Worm (Caenorhabditis elegans) whole organism, young adult: ENCODE results near the gene srx-74.

ENCODE experiments used
- C06A6.2 ChIP-seq: fragments of 200-800 bp; sonication (Bioruptor generic); conservative IDR thresholded peaks from 2 replicates; pipeline ENCODE4 v1.3.6; 2022; ENCODE audit warnings: missing genetic modification characterization, missing compliant biosample characterization
- C17E4.6 ChIP-seq: fragments of 200-800 bp; sonication (Bioruptor generic); IDR thresholded peaks from 2 replicates; pipeline ENCODE4 v1.3.6; 2022; ENCODE audit warnings: missing genetic modification reagents, missing genetic modification characterization, missing compliant biosample characterization
- F23B12.7 ChIP-seq: sonication (generic microtip); optimal IDR thresholded peaks from 2 replicates; lab custom pipeline; 2017; ENCODE audit warnings: missing genetic modification characterization, mild to moderate bottlenecking, missing compliant biosample characterization, antibody characterized with exemption, moderate library complexity; ENCODE audit not compliant: insufficient read depth
- Y53G8AR.9 ChIP-seq: fragments of 200-800 bp; sonication (Bioruptor generic); conservative IDR thresholded peaks from 2 replicates; pipeline ENCODE4 v1.3.6; 2022; ENCODE audit warnings: missing genetic modification reagents, missing genetic modification characterization, missing compliant biosample characterization
- Y56A3A.18 ChIP-seq: fragments of 200-800 bp; sonication (Bioruptor generic); IDR thresholded peaks from 2 replicates; pipeline ENCODE4 v1.3.6; 2022; ENCODE audit warnings: missing genetic modification reagents, missing genetic modification characterization, missing compliant biosample characterization
- Y79H2A.3 ChIP-seq: fragments of 200-800 bp; sonication (Bioruptor generic); conservative IDR thresholded peaks from 2 replicates; pipeline ENCODE4 v1.3.6; 2022; ENCODE audit warnings: missing genetic modification reagents, missing genetic modification characterization, missing compliant biosample characterization
- ama-1 ChIP-seq, 3 experiments: fragments of 150-350 bp in 1 of 3; sonication (generic microtip) in 2 of 3; optimal IDR thresholded peaks; 2 replicates each; lab custom pipeline; 2014 to 2018; ENCODE audit warnings: missing biosample characterization in 2 of 3, missing genetic modification characterization in 2 of 3, missing genetic modification reagents in 2 of 3
- athp-1 ChIP-seq: sonication (generic microtip); optimal IDR thresholded peaks from 2 replicates; lab custom pipeline; 2017; ENCODE audit warnings: mild to moderate bottlenecking, missing genetic modification characterization, missing compliant biosample characterization
- attf-3 ChIP-seq: fragments of 200-800 bp; sonication (Bioruptor generic); conservative IDR thresholded peaks from 2 replicates; pipeline ENCODE4 v1.3.6; 2022; ENCODE audit warnings: missing genetic modification reagents, missing genetic modification characterization, missing compliant biosample characterization
- attf-6 ChIP-seq: fragments of 200-800 bp; sonication (Bioruptor generic); IDR thresholded peaks from 2 replicates; pipeline ENCODE4 v1.3.6; 2022; ENCODE audit warnings: missing genetic modification reagents, missing genetic modification characterization, missing compliant biosample characterization
- cebp-2 ChIP-seq: fragments of 200-800 bp; sonication (Bioruptor generic); IDR thresholded peaks from 2 replicates; pipeline ENCODE4 v1.3.6; 2022; ENCODE audit warnings: missing genetic modification characterization, missing compliant biosample characterization
- ceh-100 ChIP-seq: fragments of 200-800 bp; sonication (Bioruptor generic); IDR thresholded peaks from 2 replicates; pipeline ENCODE4 v1.3.6; 2022; ENCODE audit warnings: missing genetic modification reagents, missing genetic modification characterization, missing compliant biosample characterization
- ceh-58 ChIP-seq: fragments of 200-800 bp; sonication (Bioruptor generic); IDR thresholded peaks from 2 replicates; pipeline ENCODE4 v1.3.6; 2022; ENCODE audit warnings: missing genetic modification characterization, missing compliant biosample characterization
- die-1 ChIP-seq: sonication (generic microtip); optimal IDR thresholded peaks from 2 replicates; lab custom pipeline; 2016; ENCODE audit warnings: missing genotype, mild to moderate bottlenecking, missing genetic modification characterization, missing compliant biosample characterization
- egl-18 ChIP-seq: fragments of 200-800 bp; sonication (Bioruptor generic); IDR thresholded peaks from 2 replicates; pipeline ENCODE4 v1.3.6; 2022; ENCODE audit warnings: missing genetic modification reagents, missing genetic modification characterization, missing compliant biosample characterization
- egl-44 ChIP-seq: fragments of 200-800 bp; sonication (Bioruptor generic); IDR thresholded peaks from 2 replicates; pipeline ENCODE4 v1.3.6; 2022; ENCODE audit warnings: missing genetic modification reagents, missing genetic modification characterization, missing compliant biosample characterization
- egrh-3 ChIP-seq: fragments of 200-800 bp; sonication (Bioruptor generic); IDR thresholded peaks from 2 replicates; pipeline ENCODE4 v1.3.6; 2022; ENCODE audit warnings: missing genetic modification reagents, missing genetic modification characterization, missing compliant biosample characterization
- hlh-26 ChIP-seq: fragments of 200-800 bp; sonication (Bioruptor generic); conservative IDR thresholded peaks from 2 replicates; pipeline ENCODE4 v1.3.6; 2022; ENCODE audit warnings: missing genetic modification reagents, missing genetic modification characterization, missing compliant biosample characterization
- lin-35 ChIP-seq, 3 experiments: fragments of 150-350 bp in 2 of 3; sonication (generic microtip) in 1 of 3; optimal IDR thresholded peaks; 2 replicates each; lab custom pipeline; 2014 to 2018; ENCODE audit warnings: missing biosample characterization in 3 of 3, missing genetic modification characterization in 3 of 3, missing genetic modification reagents in 3 of 3
- lin-54 ChIP-seq: fragments of 200-800 bp; sonication (Bioruptor generic); optimal IDR thresholded peaks from 2 replicates; lab custom pipeline; 2018; ENCODE audit warnings: mild to moderate bottlenecking, missing genetic modification characterization, missing compliant biosample characterization
- madf-3 ChIP-seq: fragments of 200-800 bp; sonication (Bioruptor generic); IDR thresholded peaks from 2 replicates; pipeline ENCODE4 v1.3.6; 2022; ENCODE audit warnings: missing genetic modification reagents, missing genetic modification characterization, missing compliant biosample characterization
- madf-6 ChIP-seq: fragments of 200-800 bp; sonication (Bioruptor generic); IDR thresholded peaks from 2 replicates; pipeline ENCODE4 v1.3.6; 2022; ENCODE audit warnings: missing genetic modification reagents, missing genetic modification characterization, missing compliant biosample characterization
- madf-8 ChIP-seq: fragments of 200-800 bp; sonication (Bioruptor generic); conservative IDR thresholded peaks from 2 replicates; pipeline ENCODE4 v1.3.6; 2022; ENCODE audit warnings: missing genetic modification reagents, missing genetic modification characterization, missing compliant biosample characterization
- mcd-1 ChIP-seq: fragments of 200-800 bp; sonication (Bioruptor generic); IDR thresholded peaks from 2 replicates; pipeline ENCODE4 v1.3.6; 2022; ENCODE audit warnings: missing genetic modification reagents, missing genetic modification characterization, missing compliant biosample characterization
- mxl-1 ChIP-seq: sonication (generic microtip); optimal IDR thresholded peaks from 2 replicates; lab custom pipeline; 2016; ENCODE audit warnings: missing genetic modification characterization, missing compliant biosample characterization
- nfya-1 ChIP-seq: sonication (generic microtip); optimal IDR thresholded peaks from 2 replicates; lab custom pipeline; 2017; ENCODE audit warnings: antibody characterized with exemption, missing compliant biosample characterization, missing genetic modification characterization, borderline replicate concordance; ENCODE audit not compliant: insufficient read depth
- nfyb-1 ChIP-seq: fragments of 200-800 bp; sonication (Bioruptor generic); IDR thresholded peaks from 2 replicates; pipeline ENCODE4 v1.3.6; 2022; ENCODE audit warnings: missing genetic modification reagents, missing genetic modification characterization, missing compliant biosample characterization
- nhr-120 ChIP-seq: fragments of 200-800 bp; sonication (Bioruptor generic); IDR thresholded peaks from 2 replicates; pipeline ENCODE4 v1.3.6; 2022; ENCODE audit warnings: missing genetic modification characterization, missing compliant biosample characterization
- nhr-90 ChIP-seq: sonication (generic microtip); optimal IDR thresholded peaks from 2 replicates; lab custom pipeline; 2016; ENCODE audit warnings: missing genotype, mild to moderate bottlenecking, missing genetic modification characterization, missing compliant biosample characterization
- pbrm-1 ChIP-seq: fragments of 200-800 bp; sonication (Bioruptor generic); IDR thresholded peaks from 2 replicates; pipeline ENCODE4 v1.3.6; 2022; ENCODE audit warnings: missing genetic modification reagents, missing genetic modification characterization, missing compliant biosample characterization
- rpc-1 ChIP-seq, 2 experiments: fragments of 150-350 bp in 1 of 2; sonication (generic microtip) in 1 of 2; optimal IDR thresholded peaks; 2 replicates each; lab custom pipeline; 2014 to 2018; ENCODE audit warnings: missing biosample characterization in 1 of 2, missing genetic modification characterization in 1 of 2, missing genetic modification reagents in 1 of 2, missing genotype in 1 of 2
- snpc-1.3 ChIP-seq: sonication (generic microtip); optimal IDR thresholded peaks from 2 replicates; lab custom pipeline; 2017; ENCODE audit warnings: missing genetic modification characterization, mild to moderate bottlenecking, missing compliant biosample characterization, antibody characterized with exemption, moderate library complexity, missing genotype, missing genetic modification reagents; ENCODE audit not compliant: insufficient read depth
- snpc-4 ChIP-seq, 5 experiments: fragments of 150-350 bp in 1 of 5; sonication (generic microtip) in 4 of 5; optimal IDR thresholded peaks; 2 replicates each; lab custom pipeline; 2014 to 2018; ENCODE audit warnings: missing genetic modification characterization in 5 of 5, missing biosample characterization in 3 of 5, antibody characterized with exemption in 2 of 5, mild to moderate bottlenecking in 2 of 5, missing compliant biosample characterization in 2 of 5, missing genotype in 2 of 5, moderate library complexity in 2 of 5, missing genetic modification reagents in 1 of 5
- somi-1 ChIP-seq: fragments of 200-800 bp; sonication (Bioruptor generic); optimal IDR thresholded peaks from 2 replicates; lab custom pipeline; 2018; ENCODE audit warnings: mild to moderate bottlenecking, missing genetic modification characterization, missing compliant biosample characterization
- sptf-2 ChIP-seq: fragments of 200-800 bp; sonication (Bioruptor generic); optimal IDR thresholded peaks from 2 replicates; lab custom pipeline; 2018; ENCODE audit warnings: mild to moderate bottlenecking, missing genetic modification characterization, missing compliant biosample characterization
- tbp1 ChIP-seq: fragments of 200-800 bp; sonication (Bioruptor generic); optimal IDR thresholded peaks from 2 replicates; lab custom pipeline; 2018; ENCODE audit warnings: mild to moderate bottlenecking, missing genetic modification characterization, missing compliant biosample characterization
- unc-130 ChIP-seq: sonication (generic microtip); optimal IDR thresholded peaks from 2 replicates; lab custom pipeline; 2016; ENCODE audit warnings: missing genetic modification reagents, missing genetic modification characterization, missing compliant biosample characterization
- zfh-2 ChIP-seq: fragments of 200-800 bp; sonication (Bioruptor generic); conservative IDR thresholded peaks from 2 replicates; pipeline ENCODE4 v1.3.6; 2022; ENCODE audit warnings: missing genetic modification reagents, missing genetic modification characterization, missing compliant biosample characterization
- zim-3 ChIP-seq: sonication (generic microtip); optimal IDR thresholded peaks from 2 replicates; lab custom pipeline; 2017; ENCODE audit warnings: mild to moderate bottlenecking, missing genetic modification characterization, moderate library complexity, missing compliant biosample characterization

Gene srx-74

DNA sequence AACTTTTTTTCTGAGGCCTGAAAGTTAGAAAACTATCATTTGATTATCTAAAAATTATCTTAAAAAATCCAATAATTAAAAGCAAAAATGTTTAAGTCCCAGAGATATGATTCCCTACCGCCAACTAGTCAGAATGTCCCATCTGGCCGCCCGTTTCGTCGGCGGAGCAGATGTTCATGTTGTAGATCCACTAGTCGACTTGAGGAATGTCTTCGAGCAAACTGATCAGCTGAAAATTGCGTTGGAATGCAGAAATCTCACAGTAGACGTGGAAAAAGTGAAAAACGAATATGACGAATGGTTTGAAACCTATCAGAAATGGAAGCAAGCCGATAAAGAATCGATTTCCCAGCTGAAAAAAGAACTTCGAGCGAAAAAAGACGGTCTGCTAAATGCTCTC lies 26.9 kb upstream of the srx-74 start, which contains the start of gene K03B4.1 (continued):
- TF ChIP-seq egl-44 (no peak), athp-1 (tag; lab: Kevin White, UChicago) (peak; percentile 49), pbrm-1 (GFP tag; lab: Robert Waterston, UW) (no peak), attf-6 (GFP tag; lab: Robert Waterston, UW) (no peak), C06A6.2 (GFP tag; lab: Robert Waterston, UW) (no peak), snpc-4 (GFP tag; optimal IDR thresholded peaks at IDR 0.05; lab: Kevin White, UChicago) (no peak), snpc-4 (tag; optimal IDR thresholded peaks at IDR 0.05; lab: Kevin White, UChicago) (peak in 1 of 4 experiments; percentile 1), sptf-2 (GFP tag; lab: Kevin White, UChicago) (no peak), hlh-26 (GFP tag; lab: Robert Waterston, UW) (no peak), cebp-2 (0 out of 2 replicates have a peak, but pooled peaks have one; percentile 9), attf-3 (GFP tag; lab: Robert Waterston, UW) (no peak)

DNA sequence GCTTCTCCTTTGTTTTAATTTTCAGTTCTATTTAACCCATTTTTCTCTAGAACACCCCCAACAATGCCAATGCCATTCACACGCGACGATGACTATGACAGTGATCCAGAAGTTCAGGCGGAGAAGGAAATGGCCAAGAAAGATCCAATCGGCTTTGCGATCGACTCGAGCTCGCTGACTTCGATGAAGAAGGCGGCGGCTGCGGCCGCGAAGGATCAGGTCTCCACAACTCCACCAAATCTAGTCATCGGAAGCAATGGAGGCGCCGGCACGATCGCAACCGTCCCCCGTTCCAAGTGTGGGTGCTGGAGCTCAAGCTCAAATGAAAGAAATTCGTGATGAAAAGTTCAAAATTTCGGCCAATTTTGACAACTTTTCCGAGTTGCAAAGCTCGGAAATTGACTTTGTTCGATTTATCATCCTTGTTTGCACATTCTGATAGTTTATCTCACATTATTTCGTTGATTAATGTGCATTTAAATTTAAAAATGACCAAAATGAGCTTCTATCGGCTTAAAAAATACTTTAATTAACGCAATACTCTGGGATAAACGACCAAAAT lies 25.7 kb upstream of the srx-74 start, which contains the start of gene K03B4.2:
Gene K03B4.2 (plus strand): TSS at position 51 of the 562 bp plus-strand sequence.
- TF ChIP-seq cebp-2 (0 out of 2 replicates have a peak, but pooled peaks have one; percentile 45), nfyb-1 (GFP tag; lab: Robert Waterston, UW) (0 out of 2 replicates have a peak, but pooled peaks have one; percentile 32), madf-8 (GFP tag; lab: Robert Waterston, UW) (0 out of 2 replicates have a peak, but pooled peaks have one; percentile 12), ama-1 (optimal IDR thresholded peaks at IDR 0.05; lab: Kevin White, UChicago) (peak; percentile 59), ama-1 (GFP tag; optimal IDR thresholded peaks at IDR 0.05; lab: Kevin White, UChicago) (no peak), Y53G8AR.9 (GFP tag; lab: Robert Waterston, UW) (peak; percentile 69; the same call in 1 of the 2 replicates), egrh-3 (GFP tag; lab: Robert Waterston, UW) (0 out of 2 replicates have a peak, but pooled peaks have one; percentile 26), nhr-120 (GFP tag; lab: Robert Waterston, UW) (no peak), snpc-1.3 (tag; lab: Kevin White, UChicago) (no peak), die-1 (tag; lab: Kevin White, UChicago) (no peak), Y56A3A.18 (GFP tag; lab: Robert Waterston, UW) (0 out of 2 replicates have a peak, but pooled peaks have one; percentile 7), madf-3 (GFP tag; lab: Robert Waterston, UW) (peak; percentile 38; the same call in 1 of the 2 replicates), unc-130 (GFP tag; lab: Kevin White, UChicago) (no peak), zfh-2 (peak; percentile 64), mcd-1 (GFP tag; lab: Robert Waterston, UW) (peak; percentile 43; the same call in 1 of the 2 replicates), C17E4.6 (GFP tag; lab: Robert Waterston, UW) (no peak), madf-6 (peak; percentile 34), Y79H2A.3 (GFP tag; lab: Robert Waterston, UW) (peak; percentile 67; the same call in 1 of the 2 replicates), lin-35 (GFP tag; optimal IDR thresholded peaks at IDR 0.05; lab: Kevin White, UChicago) (peak in 1 of 3 experiments; percentile 15), zim-3 (peak; percentile 11), egl-18 (GFP tag; lab: Robert Waterston, UW) (0 out of 2 replicates have a peak, but pooled peaks have one; percentile 19), somi-1 (GFP tag; lab: Kevin White, UChicago) (no peak), pbrm-1 (GFP tag; lab: Robert Waterston, UW) (0 out of 2 replicates have a peak, but pooled peaks have one; percentile 14)
- TF ChIP-seq, all 124 proteins: peak for 16

DNA sequence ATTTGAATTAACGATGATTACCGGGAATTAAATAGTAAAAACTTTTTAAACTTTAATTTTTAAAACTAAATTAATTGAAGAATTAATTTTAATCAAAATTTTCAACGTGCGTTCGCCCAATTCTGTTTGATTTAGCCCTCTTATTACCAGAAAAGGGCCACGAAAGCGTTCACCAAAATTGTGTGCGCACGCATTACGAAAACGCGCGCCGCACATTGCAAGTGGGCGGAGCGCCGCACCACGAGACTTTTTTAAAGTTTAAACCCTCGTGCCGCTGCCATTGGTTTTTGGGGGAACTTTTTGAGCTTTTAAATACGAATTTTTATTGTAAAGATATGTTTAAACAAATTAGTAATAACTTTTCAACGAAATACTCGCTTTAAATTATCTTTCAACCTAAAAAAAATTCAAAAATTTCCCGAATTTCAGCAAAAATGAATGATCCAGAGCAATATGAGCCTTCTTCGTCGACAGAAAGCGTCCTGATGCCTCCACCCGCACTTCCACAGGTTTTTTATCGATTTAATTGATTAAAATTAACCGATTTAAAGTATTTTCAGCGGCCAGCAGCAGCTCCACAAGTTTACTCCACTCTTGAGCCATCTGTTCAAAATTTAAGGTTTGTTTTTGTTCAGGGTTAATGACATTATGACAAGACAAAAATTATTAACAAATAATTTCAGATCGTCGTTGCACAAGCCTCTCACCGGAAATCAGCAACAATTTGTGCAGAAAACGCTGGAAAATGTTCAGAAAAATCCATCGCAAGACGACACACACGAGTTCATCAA lies 24.6 kb upstream of the srx-74 start, which contains the start of gene taf-10:
Gene taf-10 (plus strand): TSS at position 424 of the 791 bp plus-strand sequence.
- TF ChIP-seq tbp1 (GFP tag; lab: Kevin White, UChicago) (peak; percentile 9), rpc-1 (optimal IDR thresholded peaks at IDR 0.05; lab: Kevin White, UChicago) (peak; percentile 8), rpc-1 (tag; optimal IDR thresholded peaks at IDR 0.05; lab: Kevin White, UChicago) (no peak), zim-3 (no peak), mxl-1 (no peak), madf-8 (GFP tag; lab: Robert Waterston, UW) (peak; percentile 18; the same call in 1 of the 2 replicates), egl-44 (0 out of 2 replicates have a peak, but pooled peaks have one; percentile 50), nhr-90 (tag; lab: Kevin White, UChicago) (no peak), nfyb-1 (GFP tag; lab: Robert Waterston, UW) (0 out of 2 replicates have a peak, but pooled peaks have one; percentile 51), nfya-1 (tag; lab: Kevin White, UChicago) (no peak), madf-6 (peak; percentile 17; the same call in 1 of the 2 replicates), pbrm-1 (GFP tag; lab: Robert Waterston, UW) (peak; percentile 49; the same call in 1 of the 2 replicates), ceh-100 (GFP tag; lab: Robert Waterston, UW) (peak; percentile 15; the same call in 1 of the 2 replicates), ceh-58 (no peak), lin-54 (GFP tag; lab: Kevin White, UChicago) (peak; percentile 47), F23B12.7 (tag; lab: Kevin White, UChicago) (peak; percentile 7)
